Fruit fly (Drosophila melanogaster): ENCODE data around the gene COX5A.
A peak's percentile ranks its signal among the peaks of the same experiment; 100 is the strongest.

COX5A gene

DNA sequence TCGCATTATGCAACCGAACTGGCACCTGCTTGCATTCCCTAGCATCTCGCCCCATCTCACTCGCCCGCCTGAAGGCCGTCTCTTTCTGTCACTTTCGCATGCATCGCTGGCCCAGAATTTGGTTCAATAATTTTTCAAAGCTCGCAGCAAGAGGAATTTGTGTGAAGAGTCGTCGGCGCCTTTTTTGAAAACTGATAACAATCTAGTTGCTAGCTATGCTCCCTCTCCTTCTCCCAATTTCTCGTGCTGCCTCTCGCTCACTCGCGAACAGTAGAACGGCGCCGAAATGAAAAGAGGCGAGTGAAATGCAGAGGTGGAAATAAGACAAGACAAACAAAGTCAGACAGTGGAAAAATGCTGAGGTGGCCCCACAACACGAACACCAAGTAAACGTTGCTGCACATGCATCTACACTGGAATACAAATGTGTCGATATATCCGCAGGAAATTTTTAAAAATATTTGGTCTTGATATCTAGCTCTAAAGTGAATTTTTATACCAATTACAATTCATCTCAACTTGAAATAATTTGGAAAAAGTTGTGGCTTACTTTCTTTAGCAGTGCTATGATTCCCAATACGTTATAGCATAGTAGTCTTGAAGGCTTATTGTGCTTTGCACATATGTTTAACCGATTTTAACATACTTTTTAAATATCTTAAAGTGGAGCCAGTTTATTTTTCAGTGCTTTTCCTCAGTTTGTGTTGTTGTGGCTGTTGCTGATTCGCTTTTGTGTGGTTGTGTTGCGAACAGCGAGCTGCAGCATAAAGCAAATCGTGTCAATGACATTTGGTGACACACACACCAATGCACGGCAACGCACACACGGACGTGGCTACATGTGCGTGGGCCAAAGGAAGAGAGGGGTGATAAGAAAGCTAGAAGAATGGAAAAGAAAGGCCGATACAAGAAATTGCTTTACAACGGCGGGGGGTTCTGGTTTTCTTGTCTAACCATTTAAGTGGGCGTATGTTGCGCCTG, 32.0 kb downstream of the COX5A start (continued):
- TF ChIP-seq exex (tag; optimal IDR thresholded peaks at IDR 0.05) (no peak), ranshi (GFP tag; IDR thresholded peaks at IDR 0.05) (peak; percentile 7; the same call in 1 of the 2 replicates), CG10321 (GFP tag; IDR thresholded peaks at IDR 0.05) (no peak), NfI (GFP tag; optimal IDR thresholded peaks at IDR 0.05) (peak; percentile 56), Adf1 (GFP tag; IDR thresholded peaks at IDR 0.05) (no peak), CG12942 (GFP tag; optimal IDR thresholded peaks at IDR 0.05) (peak; percentile 57), CkIIα-i1 (GFP tag; IDR thresholded peaks at IDR 0.05) (no peak), CG2120 (GFP tag; optimal IDR thresholded peaks at IDR 0.05) (no peak), CG12391 (tag; optimal IDR thresholded peaks at IDR 0.05) (peak; percentile 89), usp (GFP tag; optimal IDR thresholded peaks at IDR 0.05) (no peak), CG17612 (GFP tag; IDR thresholded peaks at IDR 0.05) (no peak), p53 (GFP tag; optimal IDR thresholded peaks at IDR 0.05) (no peak), CG6854 (GFP tag; optimal IDR thresholded peaks at IDR 0.05) (no peak), CG13287 (GFP tag; IDR thresholded peaks at IDR 0.05; ENCODE audit: partially characterized antibody) (no peak), MTF-1 (GFP tag; optimal IDR thresholded peaks at IDR 0.05; ENCODE audit: borderline replicate concordance) (no peak), CG6272 (GFP tag; IDR thresholded peaks at IDR 0.05) (no peak), dm (GFP tag; optimal IDR thresholded peaks at IDR 0.05) (peak; percentile 62), Rx (GFP tag; IDR thresholded peaks at IDR 0.05) (peak; percentile 24; the same call in 1 of the 2 replicates), dysf (GFP tag; IDR thresholded peaks at IDR 0.05) (peak; percentile 48; the same call in 1 of the 3 replicates), CG9932 (GFP tag; IDR thresholded peaks at IDR 0.05) (no peak), Hr3 (GFP tag; optimal IDR thresholded peaks at IDR 0.05) (peak; percentile 73), Lpt (GFP tag; optimal IDR thresholded peaks at IDR 0.05) (no peak), CG17328 (GFP tag; IDR thresholded peaks at IDR 0.05) (peak; percentile 63), disco-r (GFP tag; optimal IDR thresholded peaks at IDR 0.05) (peak; percentile 57), Gug (GFP tag; IDR thresholded peaks at IDR 0.05) (peak; percentile 59; the same call in 2 of the 4 replicates), inv (GFP tag; IDR thresholded peaks at IDR 0.05; ENCODE audit: partially characterized antibody) (no peak), psq (GFP tag; optimal IDR thresholded peaks at IDR 0.05) (peak; percentile 63), luna (GFP tag; optimal IDR thresholded peaks at IDR 0.05) (no peak), B-H1 (GFP tag; IDR thresholded peaks at IDR 0.05) (peak; percentile 23; the same call in 1 of the 3 replicates), CG8281 (tag; optimal IDR thresholded peaks at IDR 0.05) (peak; percentile 5), wor (GFP tag; IDR thresholded peaks at IDR 0.05) (peak; percentile 71), CG9609 (GFP tag; optimal IDR thresholded peaks at IDR 0.05) (peak; percentile 62), CG31441 (GFP tag; IDR thresholded peaks at IDR 0.05) (peak; percentile 92), pros (GFP tag; optimal IDR thresholded peaks at IDR 0.05) (peak; percentile 40), Bgb (GFP tag; IDR thresholded peaks at IDR 0.05; ENCODE audit: partially characterized antibody) (no peak), ap (GFP tag; IDR thresholded peaks at IDR 0.05) (peak; percentile 65), sima (GFP tag; optimal IDR thresholded peaks at IDR 0.05) (peak; percentile 9), CG11093 (GFP tag; IDR thresholded peaks at IDR 0.05) (peak; percentile 59; the same call in 2 of the 3 replicates), CG10209 (GFP tag; optimal IDR thresholded peaks at IDR 0.05) (peak; percentile 77), CG30403 (GFP tag; optimal IDR thresholded peaks at IDR 0.05) (peak; percentile 83), zfh1 (GFP tag; IDR thresholded peaks at IDR 0.05) (peak; percentile 71), phol (tag; optimal IDR thresholded peaks at IDR 0.05) (peak; percentile 94), grn (GFP tag; optimal IDR thresholded peaks at IDR 0.05) (peak; percentile 78), CG15011 (GFP tag; optimal IDR thresholded peaks at IDR 0.05) (peak; percentile 15), CG17186 (GFP tag; optimal IDR thresholded peaks at IDR 0.05) (peak; percentile 84), CG1647 (GFP tag; optimal IDR thresholded peaks at IDR 0.05) (peak; percentile 4), ash1 (GFP tag; optimal IDR thresholded peaks at IDR 0.05) (no peak), yki (optimal IDR thresholded peaks at IDR 0.05) (no peak), Ada2b (GFP tag; IDR thresholded peaks at IDR 0.05) (0 out of 2 replicates have a peak, but pooled peaks have one; percentile 29), CG5953 (GFP tag; IDR thresholded peaks at IDR 0.05) (peak; percentile 47; the same call in 1 of the 2 replicates)

All from whole organism, embryonic.